Fruit fly (Drosophila melanogaster) whole organism, wandering third instar larva: ENCODE measurements around the gene CG13898.
A peak's percentile ranks its signal among the peaks of the same experiment; 100 is the strongest.

Experiments
- Abd-B ChIP-seq: fragments of >200 bp; optimal IDR thresholded peaks from 2 replicates; lab custom pipeline; 2017; ENCODE audit warnings: missing biosample characterization, missing genetic modification characterization
- CG32264 ChIP-seq: fragments of 200-800 bp; sonication (Bioruptor generic); optimal IDR thresholded peaks from 2 replicates; lab custom pipeline; 2016; ENCODE audit warnings: missing biosample characterization, missing genetic modification characterization
- CG9705 ChIP-seq: fragments of 200-800 bp; sonication (Bioruptor generic); optimal IDR thresholded peaks from 2 replicates; lab custom pipeline; 2018; ENCODE audit warnings: missing biosample characterization, mild to moderate bottlenecking, missing genetic modification characterization
- CrebA ChIP-seq: fragments of 200-800 bp; sonication (Bioruptor generic); optimal IDR thresholded peaks from 2 replicates; lab custom pipeline; 2016; ENCODE audit warnings: missing biosample characterization, mild to moderate bottlenecking, missing genetic modification characterization, borderline replicate concordance
- Dfd ChIP-seq: fragments of >200 bp; optimal IDR thresholded peaks from 2 replicates; lab custom pipeline; 2017; ENCODE audit warnings: missing biosample characterization, missing genetic modification characterization
- Dif ChIP-seq: fragments of 200-275, 200-300 bp; sonication (Bioruptor generic); optimal IDR thresholded peaks from 2 replicates; lab custom pipeline; 2018; ENCODE audit warnings: missing biosample characterization, missing genetic modification characterization; ENCODE audit not compliant: partially characterized antibody
- GATAd ChIP-seq: sonication (Bioruptor generic); optimal IDR thresholded peaks from 2 replicates; lab custom pipeline; 2016; ENCODE audit warnings: missing biosample characterization, missing genetic modification characterization
- HLH106 ChIP-seq: fragments of 200-800 bp; optimal IDR thresholded peaks from 3 replicates; lab custom pipeline; 2019; ENCODE audit warnings: missing biosample characterization, mild to moderate bottlenecking, missing genetic modification characterization, moderate library complexity
- Hnf4 ChIP-seq: fragments of 200-800 bp; sonication (Bioruptor generic); optimal IDR thresholded peaks from 2 replicates; lab custom pipeline; 2016; ENCODE audit warnings: missing biosample characterization, mild to moderate bottlenecking, missing genetic modification characterization
- Hr78 ChIP-seq: fragments of >200 bp; optimal IDR thresholded peaks from 2 replicates; lab custom pipeline; 2017; ENCODE audit warnings: missing biosample characterization, missing genetic modification characterization
- Hr83 ChIP-seq: fragments of 200-300 bp; sonication (Bioruptor generic); optimal IDR thresholded peaks from 2 replicates; lab custom pipeline; 2016; ENCODE audit warnings: missing biosample characterization, mild to moderate bottlenecking, missing genetic modification characterization, moderate library complexity; ENCODE audit not compliant: poor library complexity, severe bottlenecking
- Jra ChIP-seq: sonication (Bioruptor generic); optimal IDR thresholded peaks from 2 replicates; lab custom pipeline; 2016; ENCODE audit warnings: missing biosample characterization, missing genetic modification characterization
- Mio ChIP-seq: sonication (Bioruptor generic); optimal IDR thresholded peaks from 2 replicates; lab custom pipeline; 2016; ENCODE audit warnings: missing biosample characterization, missing genetic modification characterization
- Myc ChIP-seq: fragments of >200 bp; optimal IDR thresholded peaks from 2 replicates; lab custom pipeline; 2017
- OdsH ChIP-seq: fragments of 200-800 bp; sonication (Bioruptor generic); optimal IDR thresholded peaks from 2 replicates; lab custom pipeline; 2016; ENCODE audit warnings: missing biosample characterization, mild to moderate bottlenecking, missing genetic modification characterization
- Rel ChIP-seq, 2 experiments: fragments of 200-800 bp; sonication (Bioruptor generic) in 1 of 2; optimal IDR thresholded peaks; 2 replicates in 1 of 2; 3 replicates in 1 of 2; lab custom pipeline; 2016 to 2019; ENCODE audit warnings: mild to moderate bottlenecking in 2 of 2, missing biosample characterization in 2 of 2, missing genetic modification characterization in 2 of 2, moderate library complexity in 1 of 2
- Sp1 ChIP-seq: fragments of 200-800 bp; sonication (Bioruptor generic); optimal IDR thresholded peaks from 3 replicates; lab custom pipeline; 2019; ENCODE audit warnings: missing biosample characterization, mild to moderate bottlenecking, missing genetic modification characterization, moderate library complexity
- Vsx2 ChIP-seq: fragments of 200-300, 225-300 bp; sonication (Bioruptor generic); optimal IDR thresholded peaks from 2 replicates; lab custom pipeline; 2018; ENCODE audit warnings: missing biosample characterization, missing genetic modification characterization; ENCODE audit not compliant: partially characterized antibody
- br ChIP-seq: fragments of 200-800 bp; sonication (Bioruptor generic); optimal IDR thresholded peaks from 2 replicates; lab custom pipeline; 2016; ENCODE audit warnings: missing biosample characterization, missing genetic modification characterization
- brk ChIP-seq: fragments of 200-800 bp; sonication (Bioruptor generic); optimal IDR thresholded peaks from 2 replicates; lab custom pipeline; 2016; ENCODE audit warnings: missing biosample characterization, mild to moderate bottlenecking, missing genetic modification characterization
- dl ChIP-seq, 2 experiments: fragments of 175-275, 200-275 bp in 1 of 2; fragments of 200-275 bp in 1 of 2; sonication (Bioruptor generic); optimal IDR thresholded peaks; lab custom pipeline; 2018; ENCODE audit warnings: mild to moderate bottlenecking in 2 of 2, missing biosample characterization in 2 of 2, missing genetic modification characterization in 2 of 2, moderate library complexity in 2 of 2; ENCODE audit not compliant: partially characterized antibody in 2 of 2, insufficient read depth in 1 of 2
- dmrt93B ChIP-seq: fragments of 200-800 bp; sonication (Bioruptor generic); optimal IDR thresholded peaks from 2 replicates; lab custom pipeline; 2018; ENCODE audit warnings: missing biosample characterization, mild to moderate bottlenecking, missing genetic modification characterization
- ey ChIP-seq: fragments of 200-800 bp; sonication (Bioruptor generic); optimal IDR thresholded peaks from 2 replicates; lab custom pipeline; 2016; ENCODE audit warnings: missing biosample characterization, missing genetic modification characterization
- foxo ChIP-seq, 2 experiments: fragments of 200-800 bp; sonication (Bioruptor generic); optimal IDR thresholded peaks; 2 replicates in 1 of 2; 3 replicates in 1 of 2; lab custom pipeline; 2016 to 2017; ENCODE audit warnings: missing biosample characterization in 2 of 2, missing genetic modification characterization in 2 of 2
- fru ChIP-seq: fragments of 200-800 bp; sonication (Bioruptor generic); optimal IDR thresholded peaks from 3 replicates; lab custom pipeline; 2016; ENCODE audit warnings: missing biosample characterization, mild to moderate bottlenecking, missing genetic modification characterization
- h ChIP-seq: fragments of 200-800 bp; sonication (Bioruptor generic); optimal IDR thresholded peaks from 3 replicates; lab custom pipeline; 2016; ENCODE audit warnings: missing biosample characterization, mild to moderate bottlenecking, missing genetic modification characterization
- jim ChIP-seq: fragments of 175-275, 200-325 bp; sonication (Bioruptor generic); optimal IDR thresholded peaks from 2 replicates; lab custom pipeline; 2016; ENCODE audit warnings: missing biosample characterization, mild to moderate bottlenecking, missing genetic modification characterization
- lola ChIP-seq: fragments of >200 bp; optimal IDR thresholded peaks from 2 replicates; lab custom pipeline; 2017; ENCODE audit warnings: missing biosample characterization, missing genetic modification characterization
- pan ChIP-seq: fragments of >200 bp; optimal IDR thresholded peaks from 2 replicates; lab custom pipeline; 2017
- psq ChIP-seq: fragments of 200-800 bp; sonication (Bioruptor generic); optimal IDR thresholded peaks from 3 replicates; lab custom pipeline; 2017; ENCODE audit warnings: missing biosample characterization, mild to moderate bottlenecking, missing genetic modification characterization, moderate library complexity
- rgr ChIP-seq: fragments of 200-800 bp; sonication (Bioruptor generic); optimal IDR thresholded peaks from 3 replicates; lab custom pipeline; 2016; ENCODE audit warnings: missing biosample characterization, mild to moderate bottlenecking, missing genetic modification characterization
- sage ChIP-seq: fragments of 200-800 bp; sonication (Bioruptor generic); optimal IDR thresholded peaks from 2 replicates; lab custom pipeline; 2016; ENCODE audit warnings: missing biosample characterization, mild to moderate bottlenecking, missing genetic modification characterization
- tai ChIP-seq: sonication (Bioruptor generic); optimal IDR thresholded peaks from 2 replicates; lab custom pipeline; 2016; ENCODE audit warnings: missing biosample characterization, missing genetic modification characterization
- usp ChIP-seq: fragments of >200 bp; optimal IDR thresholded peaks from 2 replicates; lab custom pipeline; 2017; ENCODE audit warnings: missing biosample characterization, missing genetic modification characterization
- woc ChIP-seq: sonication (Bioruptor generic); optimal IDR thresholded peaks from 2 replicates; lab custom pipeline; 2016; ENCODE audit warnings: missing biosample characterization, mild to moderate bottlenecking, missing genetic modification characterization

The CG13898 gene

dm6 chr3L:817708-818107 is 13.9 kb upstream of the CG13898 start:
- TF ChIP-seq dl (GFP tag; optimal IDR thresholded peaks at IDR 0.05; lab: Kevin White, UChicago; ENCODE audit: insufficient read depth in 1 of 2, partially characterized antibody in 2 of 2) (no peak), woc (GFP tag; lab: Kevin White, UChicago) (peak; percentile 44), Sp1 (GFP tag; lab: Kevin White, UChicago) (peak; percentile 43), h (GFP tag; lab: Kevin White, UChicago) (peak; percentile 66), pan (lab: Kevin White, UChicago) (no peak), Hnf4 (GFP tag; lab: Kevin White, UChicago) (peak; percentile 55), HLH106 (tag; lab: Kevin White, UChicago) (peak; percentile 61), ey (peak; percentile 61), Abd-B (GFP tag; lab: Kevin White, UChicago) (no peak), brk (GFP tag; lab: Kevin White, UChicago) (peak; percentile 63), psq (GFP tag; lab: Kevin White, UChicago) (peak; percentile 44), Myc (lab: Kevin White, UChicago) (no peak), rgr (GFP tag; lab: Kevin White, UChicago) (peak; percentile 62), OdsH (GFP tag; lab: Kevin White, UChicago) (peak; percentile 63), tai (GFP tag; lab: Kevin White, UChicago) (peak; percentile 56), usp (GFP tag; lab: Kevin White, UChicago) (no peak), Rel (GFP tag; optimal IDR thresholded peaks at IDR 0.05; lab: Kevin White, UChicago) (no peak), Rel (tag; optimal IDR thresholded peaks at IDR 0.05; lab: Kevin White, UChicago) (no peak), CrebA (no peak), sage (peak; percentile 37), br (GFP tag; lab: Kevin White, UChicago) (peak; percentile 63), Dif (GFP tag; lab: Kevin White, UChicago) (no peak), CG9705 (GFP tag; lab: Kevin White, UChicago) (no peak), foxo (GFP tag; optimal IDR thresholded peaks at IDR 0.05; lab: Kevin White, UChicago) (peak in 1 of 2 experiments; percentile 43), fru (GFP tag; lab: Kevin White, UChicago) (peak; percentile 68)

DNA sequence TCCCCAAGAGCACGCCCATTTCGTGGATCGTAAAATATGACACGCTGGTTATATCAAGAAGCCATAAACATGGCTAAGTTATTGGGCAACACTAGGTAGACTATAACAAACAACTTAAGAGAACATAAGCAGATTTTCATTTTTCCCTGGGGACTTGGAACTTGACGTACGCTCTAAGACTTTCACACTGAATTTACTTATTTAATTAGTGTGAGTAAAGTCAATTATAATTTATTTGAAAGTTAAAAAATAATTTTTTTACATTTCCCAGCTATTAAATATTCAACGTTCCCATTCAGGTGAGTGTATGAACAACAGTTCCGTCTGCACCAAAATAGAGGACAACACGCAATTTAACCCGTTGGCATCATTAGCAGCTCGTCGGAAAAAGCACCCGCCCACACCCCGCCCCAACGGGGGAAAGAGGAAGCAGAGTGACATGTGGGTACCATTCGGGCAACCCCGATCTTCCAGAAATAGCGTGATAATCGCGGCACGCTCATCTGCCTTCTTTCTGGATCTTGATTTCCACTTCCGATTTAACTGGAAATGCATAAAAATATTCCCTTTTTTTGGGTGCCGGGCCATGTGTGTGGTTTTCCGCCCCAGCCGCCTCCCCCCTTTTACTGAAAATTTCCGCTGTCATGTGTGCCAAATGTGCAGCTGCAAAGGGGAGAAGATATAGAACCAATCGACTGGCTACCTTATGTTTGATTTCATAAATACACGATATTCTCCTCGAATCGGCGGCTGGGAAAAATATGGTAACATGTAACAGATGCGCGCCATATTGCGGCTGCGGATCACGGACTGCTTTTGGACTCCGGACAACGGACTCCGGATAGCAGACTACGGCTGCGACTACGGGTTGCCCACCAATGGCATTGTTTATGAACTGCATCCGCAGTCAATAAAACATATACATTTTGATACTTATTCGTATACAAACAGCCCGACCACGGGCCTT is 11.7 kb upstream of the CG13898 start:
- TF ChIP-seq dmrt93B (GFP tag; lab: Kevin White, UChicago) (no peak), br (GFP tag; lab: Kevin White, UChicago) (no peak), psq (GFP tag; lab: Kevin White, UChicago) (no peak), Hnf4 (GFP tag; lab: Kevin White, UChicago) (no peak), CrebA (no peak), Jra (GFP tag; lab: Kevin White, UChicago) (no peak), h (GFP tag; lab: Kevin White, UChicago) (no peak), Abd-B (GFP tag; lab: Kevin White, UChicago) (no peak), Myc (lab: Kevin White, UChicago) (no peak), Sp1 (GFP tag; lab: Kevin White, UChicago) (no peak), lola (no peak), Hr78 (GFP tag; lab: Kevin White, UChicago) (no peak), foxo (GFP tag; optimal IDR thresholded peaks at IDR 0.05; lab: Kevin White, UChicago) (no peak), fru (GFP tag; lab: Kevin White, UChicago) (no peak), brk (GFP tag; lab: Kevin White, UChicago) (no peak), HLH106 (tag; lab: Kevin White, UChicago) (no peak), Dfd (GFP tag; lab: Kevin White, UChicago) (no peak), OdsH (GFP tag; lab: Kevin White, UChicago) (no peak), Mio (GFP tag; lab: Kevin White, UChicago) (no peak)
- TF ChIP-seq, all 38 proteins: peak for 0

DNA sequence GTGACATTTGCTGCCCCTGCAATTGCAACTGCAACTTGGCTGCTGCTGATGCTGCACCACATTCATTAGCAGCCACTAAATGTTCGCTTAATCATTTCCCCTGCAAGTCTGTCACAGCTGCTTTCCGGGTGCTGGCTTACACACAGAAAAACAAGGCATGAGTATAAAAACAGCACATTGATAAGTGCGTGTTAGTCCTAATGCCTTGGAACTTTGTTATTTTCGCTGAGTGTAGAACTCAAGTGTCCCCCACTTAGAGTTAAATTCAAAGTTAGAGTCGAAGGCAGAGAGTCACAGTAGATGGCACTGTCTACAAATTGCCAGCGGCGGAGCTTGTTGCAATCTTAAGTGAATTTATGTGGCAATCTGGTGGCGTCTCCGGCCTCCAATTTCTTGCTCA is 10.1 kb upstream of the CG13898 start:
- TF ChIP-seq pan (lab: Kevin White, UChicago) (no peak), Vsx2 (GFP tag; lab: Kevin White, UChicago) (no peak), Sp1 (GFP tag; lab: Kevin White, UChicago) (no peak), CG9705 (GFP tag; lab: Kevin White, UChicago) (no peak), psq (GFP tag; lab: Kevin White, UChicago) (no peak), CrebA (no peak), CG32264 (no peak), Hr83 (GFP tag; lab: Kevin White, UChicago) (no peak), jim (GFP tag; lab: Kevin White, UChicago) (no peak), fru (GFP tag; lab: Kevin White, UChicago) (no peak), dl (GFP tag; optimal IDR thresholded peaks at IDR 0.05; lab: Kevin White, UChicago; ENCODE audit: insufficient read depth in 1 of 2, partially characterized antibody in 2 of 2) (no peak), ey (no peak), dmrt93B (GFP tag; lab: Kevin White, UChicago) (no peak), GATAd (GFP tag; lab: Kevin White, UChicago) (no peak), rgr (GFP tag; lab: Kevin White, UChicago) (no peak)
- TF ChIP-seq, all 38 proteins: peak for 0
